Worm (Caenorhabditis elegans) whole organism, L1 larva: ENCODE results near the gene fbxa-28.

Experiments
- C16A3.4 ChIP-seq: fragments of 150-350 bp; optimal IDR thresholded peaks from 2 replicates; lab custom pipeline; 2014; ENCODE audit warnings: missing biosample characterization, missing genetic modification characterization
- C34B4.2 ChIP-seq: sonication (generic microtip); optimal IDR thresholded peaks from 2 replicates; lab custom pipeline; 2017; ENCODE audit warnings: mild to moderate bottlenecking, missing genetic modification characterization, missing compliant biosample characterization
- Y116A8C.19 ChIP-seq: sonication (generic microtip); optimal IDR thresholded peaks from 2 replicates; lab custom pipeline; 2016; ENCODE audit warnings: missing compliant biosample characterization, missing genetic modification characterization, borderline replicate concordance
- alr-1 ChIP-seq: fragments of 200-800 bp; sonication (Bioruptor generic); optimal IDR thresholded peaks from 2 replicates; lab custom pipeline; 2018; ENCODE audit warnings: borderline replicate concordance, mild to moderate bottlenecking, missing genetic modification characterization, missing compliant biosample characterization
- ceh-8 ChIP-seq: fragments of 200-800 bp; sonication (Bioruptor generic); optimal IDR thresholded peaks from 2 replicates; lab custom pipeline; 2018; ENCODE audit warnings: mild to moderate bottlenecking, missing genetic modification characterization, moderate library complexity, missing compliant biosample characterization
- dsc-1 ChIP-seq: sonication (generic microtip); optimal IDR thresholded peaks from 2 replicates; lab custom pipeline; 2016; ENCODE audit warnings: mild to moderate bottlenecking, missing genetic modification characterization, missing compliant biosample characterization
- efl-1 ChIP-seq, 4 experiments: fragments of 150-350 bp; optimal IDR thresholded peaks in 3 of 4; peaks in 1 of 4; 1 replicate in 1 of 4; 2 replicates in 3 of 4; lab custom pipeline; 2014; ENCODE audit warnings: missing biosample characterization in 2 of 4, missing genetic modification characterization in 2 of 4, missing genetic modification reagents in 2 of 4
- egl-27 ChIP-seq, 2 experiments: fragments of 150-350 bp in 1 of 2; sonication (generic microtip); optimal IDR thresholded peaks; 3 replicates each; lab custom pipeline; 2017 to 2018; ENCODE audit warnings: missing biosample characterization in 2 of 2, missing genetic modification characterization in 2 of 2, missing genetic modification reagents in 2 of 2
- elt-2 ChIP-seq: sonication (generic microtip); optimal IDR thresholded peaks from 2 replicates; lab custom pipeline; 2016; ENCODE audit warnings: missing genetic modification characterization, mild to moderate bottlenecking, inconsistent platforms, missing compliant biosample characterization, missing genetic modification reagents
- fkh-4 ChIP-seq: sonication (generic microtip); optimal IDR thresholded peaks from 2 replicates; lab custom pipeline; 2016; ENCODE audit warnings: missing compliant biosample characterization, missing genetic modification characterization, borderline replicate concordance
- fos-1 ChIP-seq: fragments of 150-350 bp; optimal IDR thresholded peaks from 2 replicates; lab custom pipeline; 2014; ENCODE audit warnings: missing biosample characterization, missing genetic modification characterization
- hlh-17 ChIP-seq: fragments of 200-800 bp; sonication (Bioruptor generic); optimal IDR thresholded peaks from 2 replicates; lab custom pipeline; 2018; ENCODE audit warnings: missing genetic modification characterization, mild to moderate bottlenecking, missing compliant biosample characterization, moderate library complexity, borderline replicate concordance
- isw-1 ChIP-seq: fragments of 200-800 bp; sonication (Bioruptor generic); IDR thresholded peaks from 2 replicates; pipeline ENCODE4 v1.3.6; 2022; ENCODE audit warnings: missing genetic modification characterization, missing compliant biosample characterization
- nhr-12 ChIP-seq: sonication (generic microtip); optimal IDR thresholded peaks from 2 replicates; lab custom pipeline; 2017; ENCODE audit warnings: missing biosample characterization, missing genetic modification characterization
- nhr-19 ChIP-seq: fragments of 200-800 bp; sonication (Bioruptor generic); conservative IDR thresholded peaks from 2 replicates; pipeline ENCODE4 v1.3.6; 2022; ENCODE audit warnings: missing genetic modification characterization, missing compliant biosample characterization
- nhr-237 ChIP-seq: fragments of 150-350 bp; optimal IDR thresholded peaks from 2 replicates; lab custom pipeline; 2014; ENCODE audit warnings: missing biosample characterization, missing genetic modification characterization
- nhr-28 ChIP-seq: fragments of 150-350 bp; optimal IDR thresholded peaks from 2 replicates; lab custom pipeline; 2014; ENCODE audit warnings: missing biosample characterization, missing genetic modification characterization
- nhr-71 ChIP-seq: sonication (generic microtip); optimal IDR thresholded peaks from 2 replicates; lab custom pipeline; 2016; ENCODE audit warnings: mild to moderate bottlenecking, missing genetic modification characterization, moderate library complexity, missing compliant biosample characterization
- nhr-76 ChIP-seq: sonication (generic microtip); optimal IDR thresholded peaks from 2 replicates; lab custom pipeline; 2017; ENCODE audit warnings: missing biosample characterization, missing genetic modification characterization
- pax-3 ChIP-seq: fragments of 200-800 bp; sonication (Bioruptor generic); optimal IDR thresholded peaks from 2 replicates; lab custom pipeline; 2018; ENCODE audit warnings: mild to moderate bottlenecking, missing genetic modification characterization, moderate library complexity, missing compliant biosample characterization
- skn-1 ChIP-seq: fragments of 150-350 bp; optimal IDR thresholded peaks from 2 replicates; lab custom pipeline; 2014; ENCODE audit warnings: missing biosample characterization, missing genetic modification characterization
- sup-37 ChIP-seq: fragments of 200-800 bp; sonication (Bioruptor generic); optimal IDR thresholded peaks from 2 replicates; lab custom pipeline; 2018; ENCODE audit warnings: mild to moderate bottlenecking, missing genetic modification characterization, missing compliant biosample characterization
- unc-130 ChIP-seq: fragments of 150-350 bp; optimal IDR thresholded peaks from 2 replicates; lab custom pipeline; 2017; ENCODE audit warnings: missing biosample characterization, missing genetic modification characterization, inconsistent platforms
- unc-62 ChIP-seq: fragments of 150-350 bp; optimal IDR thresholded peaks from 2 replicates; lab custom pipeline; 2014; ENCODE audit warnings: missing biosample characterization, missing genetic modification reagents, missing genetic modification characterization
- ztf-4 ChIP-seq: fragments of 150-350 bp; optimal IDR thresholded peaks from 2 replicates; lab custom pipeline; 2014; ENCODE audit warnings: missing biosample characterization, missing genetic modification characterization

Gene fbxa-28

DNA sequence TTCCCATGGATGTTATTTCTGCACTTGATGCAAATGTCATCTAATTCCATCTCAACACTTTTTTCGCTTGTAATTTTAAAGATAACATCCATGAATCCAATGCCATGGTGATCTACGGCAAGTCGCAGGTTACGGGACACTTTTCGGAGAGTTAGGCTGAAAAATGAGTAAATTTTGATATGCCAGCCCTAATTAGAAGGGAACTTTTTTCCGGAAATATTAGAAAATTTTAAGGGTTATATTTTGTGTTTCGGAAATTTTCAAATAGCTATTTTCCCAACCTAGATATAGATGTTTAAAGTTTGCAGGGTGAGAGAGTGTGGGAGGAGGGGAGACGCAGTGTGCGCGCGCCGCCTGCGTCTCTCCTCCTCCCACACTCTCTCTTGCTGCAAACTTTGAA lies 9.6 kb downstream of the fbxa-28 start:
- TF ChIP-seq efl-1 (optimal IDR thresholded peaks at IDR 0.05; lab: Kevin White, UChicago) (no peak), efl-1 (GFP tag; optimal IDR thresholded peaks at IDR 0.05 in 1 of 2; lab: Kevin White, UChicago) (peak in 1 of 2 experiments; percentile 51), ceh-8 (no peak)

DNA sequence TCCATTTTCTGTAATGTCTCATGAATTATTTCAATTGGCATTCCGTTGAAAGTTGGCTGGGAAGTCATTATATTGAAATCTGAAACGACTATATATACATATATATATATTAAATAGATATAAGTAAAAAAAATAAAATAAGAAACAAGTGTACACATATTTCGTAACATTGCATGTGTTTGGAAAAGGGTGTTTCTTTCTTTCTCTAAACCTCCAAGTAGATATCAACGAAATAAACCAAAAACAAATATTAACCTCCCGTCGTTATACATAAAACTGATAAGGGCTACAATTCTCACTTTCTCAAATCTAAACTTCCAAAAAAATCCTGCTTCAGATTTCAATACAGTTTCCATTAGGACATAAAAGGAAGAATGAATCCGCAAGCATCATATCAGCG lies 10.5 kb downstream of the fbxa-28 start, which contains the start of gene fbxa-79:
fbxa-79 (minus strand) TSS at position 86 of the 400 bp plus-strand sequence.
- peak; percentile 59 for TF ChIP-seq skn-1 (tag; lab: Kevin White, UChicago)
- no peak for TF ChIP-seq unc-130 (tag; lab: Kevin White, UChicago)
- TF ChIP-seq nhr-71 (tag; lab: Kevin White, UChicago): no peak
- 0 out of 2 replicates have a peak, but pooled peaks have one; percentile 3 for TF ChIP-seq nhr-19
- no peak for TF ChIP-seq sup-37 (GFP tag; lab: Kevin White, UChicago)
- TF ChIP-seq fos-1 (tag; lab: Kevin White, UChicago): no peak
- no peak for TF ChIP-seq Y116A8C.19
- TF ChIP-seq nhr-237: no peak
- TF ChIP-seq dsc-1 (tag; lab: Kevin White, UChicago): no peak
- TF ChIP-seq elt-2: peak; percentile 55
- no peak for TF ChIP-seq alr-1 (tag; lab: Kevin White, UChicago)
- TF ChIP-seq unc-62: no peak
- no peak for TF ChIP-seq nhr-12 (tag; lab: Kevin White, UChicago)
- no peak for TF ChIP-seq hlh-17 (GFP tag; lab: Kevin White, UChicago)

DNA sequence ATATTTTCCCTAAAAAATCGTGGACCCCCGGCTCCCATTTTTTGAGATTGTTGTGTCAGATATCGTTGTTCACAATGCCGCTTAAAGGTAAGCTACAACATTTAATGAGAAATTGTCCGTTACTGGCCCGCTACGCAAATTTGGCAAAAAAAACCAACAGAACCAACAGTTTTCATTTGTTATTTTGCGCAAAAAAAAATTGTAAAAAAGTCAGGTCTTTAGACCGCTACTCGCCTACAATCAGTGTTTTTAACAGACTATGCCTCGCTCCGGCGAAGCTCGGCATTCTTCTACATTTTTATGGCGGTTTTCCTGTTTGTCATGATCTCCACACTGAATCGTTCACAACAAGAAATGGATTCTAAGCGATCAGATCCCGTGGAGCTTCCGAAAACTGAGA lies 11.2 kb downstream of the fbxa-28 start, which contains the start of gene Y82E9BL.12:
Y82E9BL.12 (plus strand) TSS at position 301 of the 400 bp plus-strand sequence.
- TF ChIP-seq nhr-19 (no peak), efl-1 (optimal IDR thresholded peaks at IDR 0.05; lab: Kevin White, UChicago) (no peak), efl-1 (GFP tag; optimal IDR thresholded peaks at IDR 0.05 in 1 of 2; lab: Kevin White, UChicago) (peak in 1 of 2 experiments; percentile 6)

DNA sequence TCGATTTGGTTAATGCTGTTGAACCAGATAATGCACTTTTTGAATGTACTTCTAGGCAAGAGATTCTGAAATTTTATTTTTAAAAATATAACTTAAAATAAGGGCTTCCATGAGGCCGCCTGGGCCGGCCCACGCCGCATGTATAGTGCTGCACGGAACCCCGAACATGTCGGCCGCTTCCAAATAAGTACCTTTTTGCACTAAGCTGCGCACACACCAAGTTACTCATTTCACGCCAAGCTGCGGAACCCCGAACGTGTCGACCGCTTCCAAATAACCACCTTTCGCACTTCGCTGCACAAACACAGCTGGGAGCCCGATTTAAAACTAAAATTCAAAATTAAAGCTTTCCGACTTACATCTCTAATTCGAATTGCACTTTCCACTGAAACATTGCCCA lies 13.7 kb downstream of the fbxa-28 start:
- TF ChIP-seq nhr-12 (tag; lab: Kevin White, UChicago) (no peak), fkh-4 (tag; lab: Kevin White, UChicago) (no peak), egl-27 (tag; optimal IDR thresholded peaks at IDR 0.05; lab: Kevin White, UChicago) (no peak), nhr-28 (tag; lab: Kevin White, UChicago) (no peak), C16A3.4 (tag; lab: Kevin White, UChicago) (no peak), nhr-19 (no peak), C34B4.2 (tag; lab: Kevin White, UChicago) (no peak), ztf-4 (tag; lab: Kevin White, UChicago) (no peak), nhr-76 (tag; lab: Kevin White, UChicago) (no peak)

DNA sequence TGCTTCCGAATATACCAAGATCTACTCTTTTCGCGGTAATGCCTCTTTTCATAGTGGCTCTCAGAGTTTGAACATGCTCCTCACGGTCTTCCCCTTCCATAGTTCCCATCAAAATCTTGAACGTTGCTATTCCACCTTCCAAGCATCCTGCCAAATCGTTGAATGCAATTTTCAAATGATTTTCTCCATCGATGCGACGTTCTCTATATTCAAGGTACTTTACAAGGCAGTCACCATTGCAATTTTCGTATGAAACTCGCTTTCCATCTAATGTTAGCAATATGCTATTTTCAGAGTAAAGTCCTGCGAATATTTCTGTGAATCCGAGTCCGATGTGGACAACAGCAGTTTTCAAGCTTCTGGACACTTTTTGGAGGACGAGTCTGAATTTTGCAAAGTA lies 16.6 kb downstream of the fbxa-28 start:
- TF ChIP-seq Y116A8C.19 (no peak), efl-1 (optimal IDR thresholded peaks at IDR 0.05; lab: Kevin White, UChicago) (no peak), efl-1 (GFP tag; optimal IDR thresholded peaks at IDR 0.05 in 1 of 2; lab: Kevin White, UChicago) (peak in 1 of 2 experiments; percentile 24)
- TF ChIP-seq, all 84 proteins: peak for 1

DNA sequence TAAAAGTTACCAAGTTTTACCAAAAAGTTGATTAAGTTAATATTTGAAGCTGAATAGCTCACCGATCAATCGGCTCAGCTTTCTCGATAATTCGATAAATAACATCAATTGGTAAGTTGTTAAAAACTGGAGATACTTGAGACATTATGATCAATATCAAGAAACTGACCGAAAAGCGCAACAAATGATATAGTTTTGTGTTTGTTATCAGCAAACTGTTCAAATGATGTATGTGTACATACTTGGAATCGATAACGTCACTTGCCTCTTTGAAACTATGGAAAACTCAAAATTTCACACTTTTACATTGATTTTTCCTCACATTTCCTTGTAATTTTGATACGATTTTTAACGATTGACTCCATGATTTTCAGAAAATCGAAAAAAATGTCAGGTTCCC lies 17.3 kb downstream of the fbxa-28 start, which contains the start of the genes fbxa-80 and fbxa-19:
fbxa-80 (minus strand) TSS at position 173 of the 400 bp plus-strand sequence.
fbxa-19 (plus strand) TSS at position 364 of the 400 bp plus-strand sequence.
- TF ChIP-seq isw-1 (no peak), elt-2 (peak; percentile 33)

DNA sequence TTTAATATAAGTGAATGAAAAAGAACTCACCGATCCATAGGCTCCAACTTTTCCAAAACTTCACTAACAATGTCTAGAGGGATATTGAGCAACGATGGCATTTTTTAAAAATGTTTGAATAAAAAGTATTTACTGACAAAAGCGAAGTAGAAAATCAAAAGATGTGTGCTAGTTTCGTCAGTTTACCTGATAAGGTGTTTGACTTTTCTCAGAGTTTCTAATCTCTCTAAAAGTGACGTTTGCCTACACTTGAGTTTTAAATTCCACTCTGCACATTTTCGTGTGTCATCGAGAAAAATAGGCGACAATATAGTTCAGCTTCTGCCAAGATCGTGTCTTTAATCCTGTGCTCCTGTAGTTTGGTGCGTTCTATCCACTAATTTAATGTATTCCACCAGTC lies 23.9 kb downstream of the fbxa-28 start, which contains the start of gene fbxa-15:
fbxa-15 (minus strand) TSS at position 101 of the 400 bp plus-strand sequence.
- TF ChIP-seq pax-3 (tag; lab: Kevin White, UChicago): no peak
- TF ChIP-seq Y116A8C.19: no peak
- TF ChIP-seq efl-1 (optimal IDR thresholded peaks at IDR 0.05; lab: Kevin White, UChicago): no peak
- TF ChIP-seq efl-1 (GFP tag; optimal IDR thresholded peaks at IDR 0.05 in 1 of 2; lab: Kevin White, UChicago): no peak
- no peak for TF ChIP-seq C16A3.4 (tag; lab: Kevin White, UChicago)
